Worm (Caenorhabditis elegans): Measurements from ENCODE around the gene clec-32.
A peak's percentile ranks its signal among the peaks of the same experiment; 100 is the strongest.

The clec-32 gene

ce11 chrV:16814541-16815207 is 46.9 kb downstream of the clec-32 start (continued):
- TF ChIP-seq unc-62 (GFP tag; optimal IDR thresholded peaks at IDR 0.05 in 1 of 2) = peak in 1 of 2 experiments; percentile 90
- TF ChIP-seq unc-62 (tag; optimal IDR thresholded peaks at IDR 0.05) = no peak
- no peak for TF ChIP-seq rbr-2 (tag; optimal IDR thresholded peaks at IDR 0.05)
- TF ChIP-seq ZK337.2 (GFP tag; IDR thresholded peaks at IDR 0.05) = no peak
- TF ChIP-seq hlh-11 (tag; optimal IDR thresholded peaks at IDR 0.05) = peak; percentile 23
- TF ChIP-seq hlh-30 (tag; optimal IDR thresholded peaks at IDR 0.05; ENCODE audit: insufficient read depth) = peak; percentile 57
- TF ChIP-seq F49E8.2 (tag; optimal IDR thresholded peaks at IDR 0.05; ENCODE audit: borderline replicate concordance) = no peak
- no peak for TF ChIP-seq D1046.2 (GFP tag; IDR thresholded peaks at IDR 0.05)
- no peak for TF ChIP-seq T26A8.4 (GFP tag; IDR thresholded peaks at IDR 0.05)
- no peak for TF ChIP-seq ztf-7 (tag; optimal IDR thresholded peaks at IDR 0.05)
- TF ChIP-seq pqm-1 (tag; optimal IDR thresholded peaks at IDR 0.05) = peak; percentile 32
- no peak for TF ChIP-seq ceh-44 (GFP tag; IDR thresholded peaks at IDR 0.05)
- no peak for TF ChIP-seq sdz-12 (GFP tag; optimal IDR thresholded peaks at IDR 0.05)
- no peak for TF ChIP-seq dmd-8 (GFP tag; IDR thresholded peaks at IDR 0.05)
- TF ChIP-seq dve-1 (tag; optimal IDR thresholded peaks at IDR 0.05; ENCODE audit: insufficient read depth) = no peak
- TF ChIP-seq tag-97 (GFP tag; IDR thresholded peaks at IDR 0.05) = no peak
- no peak for TF ChIP-seq lir-3 (tag; optimal IDR thresholded peaks at IDR 0.05)
- no peak for TF ChIP-seq tra-1 (GFP tag; IDR thresholded peaks at IDR 0.05)
- TF ChIP-seq R02D3.7 (tag; optimal IDR thresholded peaks at IDR 0.05) = no peak
- no peak for TF ChIP-seq mep-1 (tag; optimal IDR thresholded peaks at IDR 0.05)
- no peak for TF ChIP-seq egl-27 (tag; optimal IDR thresholded peaks at IDR 0.05)
- TF ChIP-seq ceh-28 (tag; optimal IDR thresholded peaks at IDR 0.05) = no peak
- TF ChIP-seq ces-1 (GFP tag; optimal IDR thresholded peaks at IDR 0.05) = no peak
- TF ChIP-seq arid-1 (GFP tag; conservative IDR thresholded peaks at IDR 0.05) = no peak
- TF ChIP-seq nhr-48 (tag; optimal IDR thresholded peaks at IDR 0.05) = no peak
- no peak for TF ChIP-seq nhr-42 (GFP tag; IDR thresholded peaks at IDR 0.05)
- no peak for TF ChIP-seq lin-13 (GFP tag; optimal IDR thresholded peaks at IDR 0.05)
- no peak for TF ChIP-seq ztf-11 (tag; optimal IDR thresholded peaks at IDR 0.05)
- TF ChIP-seq lin-38 (GFP tag; IDR thresholded peaks at IDR 0.05) = no peak
- no peak for TF ChIP-seq unc-39 (tag; optimal IDR thresholded peaks at IDR 0.05)
- no peak for TF ChIP-seq unc-130 (GFP tag; optimal IDR thresholded peaks at IDR 0.05)
- no peak for TF ChIP-seq nhr-41 (GFP tag; IDR thresholded peaks at IDR 0.05)
- no peak for TF ChIP-seq aha-1 (tag)
- TF ChIP-seq ceh-82 (tag; optimal IDR thresholded peaks at IDR 0.05) = no peak
- TF ChIP-seq F44E2.7 (GFP tag; IDR thresholded peaks at IDR 0.05) = no peak
- TF ChIP-seq gei-8 (GFP tag; optimal IDR thresholded peaks at IDR 0.05) = peak; percentile 31
- TF ChIP-seq set-16 (GFP tag; IDR thresholded peaks at IDR 0.05) = no peak
- no peak for TF ChIP-seq madf-5 (GFP tag; IDR thresholded peaks at IDR 0.05)
- TF ChIP-seq spr-1 (tag; optimal IDR thresholded peaks at IDR 0.05) = no peak
- no peak for TF ChIP-seq lin-15B (tag; optimal IDR thresholded peaks at IDR 0.05)
- TF ChIP-seq pha-4 (GFP tag; IDR thresholded peaks at IDR 0.05) = no peak
- no peak for TF ChIP-seq pha-4 (tag; optimal IDR thresholded peaks at IDR 0.05)
- TF ChIP-seq dpl-1 (GFP tag; optimal IDR thresholded peaks at IDR 0.05) = no peak
- TF ChIP-seq php-3 (GFP tag; IDR thresholded peaks at IDR 0.05) = no peak
- no peak for TF ChIP-seq lin-1 (GFP tag; IDR thresholded peaks at IDR 0.05)
- no peak for TF ChIP-seq ama-1 (optimal IDR thresholded peaks at IDR 0.05)
- no peak for TF ChIP-seq fos-1 (tag; optimal IDR thresholded peaks at IDR 0.05)
- TF ChIP-seq daf-16 (GFP tag; optimal IDR thresholded peaks at IDR 0.05) = no peak
- peak; percentile 59 for TF ChIP-seq daf-16 (tag; optimal IDR thresholded peaks at IDR 0.05)
- TF ChIP-seq zip-11 (GFP tag; IDR thresholded peaks at IDR 0.05) = no peak
- peak; percentile 28 for TF ChIP-seq mes-2 (tag; optimal IDR thresholded peaks at IDR 0.05; ENCODE audit: poor library complexity, severe bottlenecking)
- peak; percentile 62 for TF ChIP-seq nhr-28 (tag; optimal IDR thresholded peaks at IDR 0.05)
- no peak for TF ChIP-seq Y105C5A.15 (GFP tag; IDR thresholded peaks at IDR 0.05)
